Fruit fly (Drosophila melanogaster): ENCODE data around the gene CG31465.
A peak's percentile ranks its signal among the peaks of the same experiment; 100 is the strongest.

CG31465 gene

DNA sequence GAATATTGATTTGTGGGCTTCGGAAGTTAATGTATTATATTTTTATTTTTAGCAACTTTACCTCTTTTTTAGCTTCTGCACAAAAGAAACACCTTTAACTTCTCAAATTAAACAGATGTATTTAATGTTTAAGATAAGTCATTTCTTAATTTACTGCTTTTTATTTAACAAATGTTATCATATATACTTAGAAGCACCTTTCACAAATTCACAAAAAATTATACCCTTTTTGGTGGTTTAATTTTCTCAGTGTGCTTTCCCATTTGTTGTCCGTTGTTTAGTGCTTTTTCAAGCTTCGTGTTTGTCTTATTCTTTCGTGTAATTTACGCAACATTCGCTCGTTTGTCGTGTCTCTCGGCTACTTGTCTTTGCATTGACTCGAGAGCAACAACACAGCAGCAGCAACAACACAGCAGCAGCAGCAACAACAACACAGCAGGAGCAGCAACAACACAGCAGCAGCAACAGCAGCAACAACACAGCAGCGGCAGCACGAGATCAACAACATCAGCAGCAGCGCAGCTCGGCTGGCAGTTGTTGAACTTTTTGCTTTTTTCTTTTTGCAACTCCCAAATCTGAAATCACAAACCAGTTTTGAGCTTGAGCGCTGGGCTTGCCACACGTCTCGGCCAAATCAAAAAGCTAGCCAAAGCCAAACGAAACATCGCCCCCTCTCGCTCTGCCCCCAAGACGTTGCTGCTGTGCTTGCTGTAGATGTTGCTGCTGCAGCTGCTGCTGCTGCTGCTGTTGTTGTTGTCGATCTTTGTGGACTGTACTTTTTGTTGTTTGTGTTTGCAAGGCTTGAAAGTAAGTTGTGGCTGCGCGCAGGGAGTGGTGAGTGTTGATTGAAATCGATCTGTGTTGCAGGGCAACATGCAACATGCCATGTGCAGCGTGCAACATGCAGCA lies 43.3 kb upstream of the CG31465 start (continued):
- TF ChIP-seq ranshi (GFP tag; IDR thresholded peaks at IDR 0.05) (peak; percentile 55; the same call in 1 of the 2 replicates), phol (tag; optimal IDR thresholded peaks at IDR 0.05) (peak; percentile 73), CG11695 (GFP tag; IDR thresholded peaks at IDR 0.05) (peak; percentile 77), caup (GFP tag; optimal IDR thresholded peaks at IDR 0.05; ENCODE audit: severe bottlenecking) (peak; percentile 8), Camta (GFP tag; optimal IDR thresholded peaks at IDR 0.05) (no peak), CG18476 (GFP tag; optimal IDR thresholded peaks at IDR 0.05) (peak; percentile 36), CG7372 (GFP tag; IDR thresholded peaks at IDR 0.05) (no peak), Asciz (GFP tag; optimal IDR thresholded peaks at IDR 0.05) (peak; percentile 58), sisA (GFP tag; IDR thresholded peaks at IDR 0.05) (peak; percentile 47), CG8924 (tag; optimal IDR thresholded peaks at IDR 0.05) (peak; percentile 34), luna (GFP tag; optimal IDR thresholded peaks at IDR 0.05) (no peak), Ravus (GFP tag; IDR thresholded peaks at IDR 0.05) (peak; percentile 7; the same call in 1 of the 2 replicates), mam (GFP tag; optimal IDR thresholded peaks at IDR 0.05) (no peak), Med (GFP tag) (peak; percentile 32), mld (GFP tag; IDR thresholded peaks at IDR 0.05; ENCODE audit: partially characterized antibody) (no peak), fd96Cb (tag; optimal IDR thresholded peaks at IDR 0.05) (peak; percentile 67), tap (tag; optimal IDR thresholded peaks at IDR 0.05) (peak; percentile 73), rib (GFP tag; IDR thresholded peaks at IDR 0.05) (no peak), CG13296 (GFP tag; optimal IDR thresholded peaks at IDR 0.05) (peak; percentile 23), Aef1 (GFP tag; IDR thresholded peaks at IDR 0.05) (peak; percentile 58; the same call in 2 of the 3 replicates), jing (GFP tag; optimal IDR thresholded peaks at IDR 0.05) (no peak), Sox100B (GFP tag; optimal IDR thresholded peaks at IDR 0.05) (peak; percentile 78), CG4424 (GFP tag; optimal IDR thresholded peaks at IDR 0.05) (peak; percentile 28), Fer2 (tag; optimal IDR thresholded peaks at IDR 0.05) (no peak), CG12219 (GFP tag; optimal IDR thresholded peaks at IDR 0.05) (no peak), dmrt11E (tag; optimal IDR thresholded peaks at IDR 0.05) (no peak), dmrt99B (tag; optimal IDR thresholded peaks at IDR 0.05) (peak; percentile 86), wdn (GFP tag; IDR thresholded peaks at IDR 0.05) (no peak), ind (GFP tag; optimal IDR thresholded peaks at IDR 0.05) (peak; percentile 50), CG7786 (GFP tag; optimal IDR thresholded peaks at IDR 0.05) (no peak), Fer1 (GFP tag; optimal IDR thresholded peaks at IDR 0.05) (peak; percentile 51), h (optimal IDR thresholded peaks at IDR 0.05) (no peak), prd (optimal IDR thresholded peaks at IDR 0.05) (no peak), prd (GFP tag; IDR thresholded peaks at IDR 0.05) (no peak), salm (tag; optimal IDR thresholded peaks at IDR 0.05) (peak; percentile 26), CG7839 (tag; optimal IDR thresholded peaks at IDR 0.05) (peak; percentile 39), ara (GFP tag; IDR thresholded peaks at IDR 0.05) (peak; percentile 65), H15 (GFP tag; IDR thresholded peaks at IDR 0.05) (0 out of 3 replicates have a peak, but pooled peaks have one; percentile 55), Side (GFP tag; optimal IDR thresholded peaks at IDR 0.05) (no peak), CG10321 (GFP tag; IDR thresholded peaks at IDR 0.05) (no peak), CG1024 (GFP tag; IDR thresholded peaks at IDR 0.05) (0 out of 2 replicates have a peak, but pooled peaks have one; percentile 3), Fer3 (tag; optimal IDR thresholded peaks at IDR 0.05) (peak; percentile 10), ems (GFP tag; optimal IDR thresholded peaks at IDR 0.05) (peak; percentile 1), CG10979 (tag; optimal IDR thresholded peaks at IDR 0.05) (peak; percentile 48), CG11696 (GFP tag; IDR thresholded peaks at IDR 0.05) (0 out of 2 replicates have a peak, but pooled peaks have one; percentile 31), B-H1 (GFP tag; IDR thresholded peaks at IDR 0.05) (0 out of 3 replicates have a peak, but pooled peaks have one; percentile 28), ci (GFP tag; IDR thresholded peaks at IDR 0.05) (peak; percentile 30; the same call in 2 of the 3 replicates), CG3281 (GFP tag; optimal IDR thresholded peaks at IDR 0.05) (peak; percentile 41), jigr1 (GFP tag; IDR thresholded peaks at IDR 0.05) (0 out of 3 replicates have a peak, but pooled peaks have one; percentile 16)
